Worm (Caenorhabditis elegans) whole organism, L1 larva: ENCODE data around the gene R04D3.2.

Experiments
- C04F5.9 ChIP-seq: sonication (generic microtip); optimal IDR thresholded peaks from 2 replicates; lab custom pipeline; 2016; ENCODE audit warnings: missing genetic modification characterization, missing compliant biosample characterization
- C16A3.4 ChIP-seq: fragments of 150-350 bp; optimal IDR thresholded peaks from 2 replicates; lab custom pipeline; 2014; ENCODE audit warnings: missing biosample characterization, missing genetic modification characterization
- F16B12.6 ChIP-seq: fragments of 150-350 bp; optimal IDR thresholded peaks from 2 replicates; lab custom pipeline; 2014; ENCODE audit warnings: missing biosample characterization, missing genetic modification characterization
- aly-2 ChIP-seq: fragments of 150-350 bp; optimal IDR thresholded peaks from 2 replicates; lab custom pipeline; 2014; ENCODE audit warnings: missing biosample characterization, missing genetic modification characterization
- ama-1 ChIP-seq: fragments of 150-350 bp; optimal IDR thresholded peaks from 2 replicates; lab custom pipeline; 2014
- blmp-1 ChIP-seq: fragments of 150-350 bp; optimal IDR thresholded peaks from 2 replicates; lab custom pipeline; 2014; ENCODE audit warnings: missing biosample characterization, missing genetic modification characterization
- ceh-8 ChIP-seq: fragments of 200-800 bp; sonication (Bioruptor generic); optimal IDR thresholded peaks from 2 replicates; lab custom pipeline; 2018; ENCODE audit warnings: mild to moderate bottlenecking, missing genetic modification characterization, moderate library complexity, missing compliant biosample characterization
- ceh-82 ChIP-seq, 3 experiments: fragments of 150-350 bp in 1 of 3; sonication (generic microtip) in 2 of 3; optimal IDR thresholded peaks; 2 replicates each; lab custom pipeline; 2014 to 2017; ENCODE audit warnings: missing biosample characterization in 3 of 3, missing genetic modification characterization in 3 of 3
- ceh-88 ChIP-seq: fragments of 200-800 bp; sonication (Bioruptor generic); IDR thresholded peaks from 2 replicates; pipeline ENCODE4 v1.3.6; 2022; ENCODE audit warnings: missing genetic modification characterization, missing compliant biosample characterization
- ceh-90 ChIP-seq: sonication (generic microtip); optimal IDR thresholded peaks from 2 replicates; lab custom pipeline; 2016; ENCODE audit warnings: missing genetic modification characterization, missing compliant biosample characterization
- dpl-1 ChIP-seq, 3 experiments: fragments of 150-350 bp in 2 of 3; sonication (generic microtip) in 1 of 3; optimal IDR thresholded peaks; 2 replicates each; lab custom pipeline; 2014 to 2017; ENCODE audit warnings: missing biosample characterization in 3 of 3, missing genetic modification characterization in 3 of 3, missing genetic modification reagents in 3 of 3
- dsc-1 ChIP-seq: sonication (generic microtip); optimal IDR thresholded peaks from 2 replicates; lab custom pipeline; 2016; ENCODE audit warnings: mild to moderate bottlenecking, missing genetic modification characterization, missing compliant biosample characterization
- efl-3 ChIP-seq: fragments of 200-800 bp; sonication (Bioruptor generic); optimal IDR thresholded peaks from 2 replicates; lab custom pipeline; 2018; ENCODE audit warnings: mild to moderate bottlenecking, missing genetic modification characterization, missing compliant biosample characterization
- egl-13 ChIP-seq: sonication (generic microtip); optimal IDR thresholded peaks from 2 replicates; lab custom pipeline; 2016; ENCODE audit warnings: missing genotype, missing genetic modification reagents, missing genetic modification characterization, missing compliant biosample characterization
- egl-27 ChIP-seq, 2 experiments: fragments of 150-350 bp in 1 of 2; sonication (generic microtip); optimal IDR thresholded peaks; 3 replicates each; lab custom pipeline; 2017 to 2018; ENCODE audit warnings: missing biosample characterization in 2 of 2, missing genetic modification characterization in 2 of 2, missing genetic modification reagents in 2 of 2
- fkh-10 ChIP-seq: sonication (generic microtip); optimal IDR thresholded peaks from 2 replicates; lab custom pipeline; 2017; ENCODE audit warnings: missing biosample characterization, missing genetic modification reagents, missing genetic modification characterization
- fkh-4 ChIP-seq: sonication (generic microtip); optimal IDR thresholded peaks from 2 replicates; lab custom pipeline; 2016; ENCODE audit warnings: missing compliant biosample characterization, missing genetic modification characterization, borderline replicate concordance
- hlh-17 ChIP-seq: fragments of 200-800 bp; sonication (Bioruptor generic); optimal IDR thresholded peaks from 2 replicates; lab custom pipeline; 2018; ENCODE audit warnings: missing genetic modification characterization, mild to moderate bottlenecking, missing compliant biosample characterization, moderate library complexity, borderline replicate concordance
- hpl-2 ChIP-seq: fragments of 150-350 bp; optimal IDR thresholded peaks from 2 replicates; lab custom pipeline; 2014; ENCODE audit warnings: missing biosample characterization, missing genetic modification reagents, missing genetic modification characterization
- isw-1 ChIP-seq: fragments of 200-800 bp; sonication (Bioruptor generic); IDR thresholded peaks from 2 replicates; pipeline ENCODE4 v1.3.6; 2022; ENCODE audit warnings: missing genetic modification characterization, missing compliant biosample characterization
- lin-13 ChIP-seq: fragments of 150-350 bp; optimal IDR thresholded peaks from 2 replicates; lab custom pipeline; 2014; ENCODE audit warnings: missing biosample characterization, missing genetic modification reagents, missing genetic modification characterization
- lin-15B ChIP-seq: fragments of 150-350 bp; sonication (generic microtip); optimal IDR thresholded peaks from 3 replicates; lab custom pipeline; 2014; ENCODE audit warnings: missing biosample characterization, missing genetic modification characterization
- lin-35 ChIP-seq, 2 experiments: fragments of 150-350 bp; optimal IDR thresholded peaks; 2 replicates each; lab custom pipeline; 2014; ENCODE audit warnings: missing biosample characterization in 2 of 2, missing genetic modification characterization in 2 of 2, missing genetic modification reagents in 2 of 2
- lin-39 ChIP-seq: fragments of 150-350 bp; optimal IDR thresholded peaks from 2 replicates; lab custom pipeline; 2014; ENCODE audit warnings: missing biosample characterization, missing genetic modification reagents, missing genetic modification characterization
- lir-3 ChIP-seq: sonication (generic microtip); optimal IDR thresholded peaks from 2 replicates; lab custom pipeline; 2016; ENCODE audit warnings: mild to moderate bottlenecking, missing genetic modification characterization, moderate library complexity, missing compliant biosample characterization; ENCODE audit not compliant: poor library complexity
- mab-9 ChIP-seq: fragments of 200-800 bp; sonication (Bioruptor generic); IDR thresholded peaks from 2 replicates; pipeline ENCODE4 v1.3.6; 2022; ENCODE audit warnings: missing genetic modification reagents, missing genetic modification characterization, missing compliant biosample characterization
- mdl-1 ChIP-seq, 2 experiments: fragments of 150-350 bp; optimal IDR thresholded peaks; 2 replicates each; lab custom pipeline; 2014 to 2017; ENCODE audit warnings: missing biosample characterization in 2 of 2, missing genetic modification characterization in 2 of 2, inconsistent platforms in 1 of 2
- nhr-11 ChIP-seq: fragments of 150-350 bp; optimal IDR thresholded peaks from 2 replicates; lab custom pipeline; 2014; ENCODE audit warnings: missing biosample characterization, missing genetic modification characterization
- nhr-12 ChIP-seq: sonication (generic microtip); optimal IDR thresholded peaks from 2 replicates; lab custom pipeline; 2017; ENCODE audit warnings: missing biosample characterization, missing genetic modification characterization
- nhr-19 ChIP-seq: fragments of 200-800 bp; sonication (Bioruptor generic); conservative IDR thresholded peaks from 2 replicates; pipeline ENCODE4 v1.3.6; 2022; ENCODE audit warnings: missing genetic modification characterization, missing compliant biosample characterization
- nhr-20 ChIP-seq: sonication (generic microtip); optimal IDR thresholded peaks from 2 replicates; lab custom pipeline; 2016; ENCODE audit warnings: mild to moderate bottlenecking, missing genetic modification characterization, missing compliant biosample characterization
- nhr-237 ChIP-seq: fragments of 150-350 bp; optimal IDR thresholded peaks from 2 replicates; lab custom pipeline; 2014; ENCODE audit warnings: missing biosample characterization, missing genetic modification characterization
- nhr-28 ChIP-seq: fragments of 150-350 bp; optimal IDR thresholded peaks from 2 replicates; lab custom pipeline; 2014; ENCODE audit warnings: missing biosample characterization, missing genetic modification characterization
- nhr-47 ChIP-seq: sonication (generic microtip); optimal IDR thresholded peaks from 2 replicates; lab custom pipeline; 2016; ENCODE audit warnings: mild to moderate bottlenecking, missing genetic modification characterization, moderate library complexity, missing compliant biosample characterization
- nhr-71 ChIP-seq: sonication (generic microtip); optimal IDR thresholded peaks from 2 replicates; lab custom pipeline; 2016; ENCODE audit warnings: mild to moderate bottlenecking, missing genetic modification characterization, moderate library complexity, missing compliant biosample characterization
- nhr-77 ChIP-seq: fragments of 150-350 bp; optimal IDR thresholded peaks from 2 replicates; lab custom pipeline; 2014; ENCODE audit warnings: missing biosample characterization, missing genetic modification characterization
- nhr-85 ChIP-seq: sonication (generic microtip); peaks from one replicate; lab custom pipeline; 2016; ENCODE audit warnings: missing genetic modification characterization, inconsistent platforms, missing compliant biosample characterization
- nhr-90 ChIP-seq: sonication (generic microtip); optimal IDR thresholded peaks from 2 replicates; lab custom pipeline; 2016; ENCODE audit warnings: mild to moderate bottlenecking, missing genetic modification characterization, missing compliant biosample characterization; ENCODE audit not compliant: poor library complexity
- pax-3 ChIP-seq: fragments of 200-800 bp; sonication (Bioruptor generic); optimal IDR thresholded peaks from 2 replicates; lab custom pipeline; 2018; ENCODE audit warnings: mild to moderate bottlenecking, missing genetic modification characterization, moderate library complexity, missing compliant biosample characterization
- pqm-1 ChIP-seq: sonication (generic microtip); optimal IDR thresholded peaks from 3 replicates; lab custom pipeline; 2017; ENCODE audit warnings: missing biosample characterization, missing genetic modification characterization
- rnt-1 ChIP-seq: sonication (generic microtip); optimal IDR thresholded peaks from 2 replicates; lab custom pipeline; 2016; ENCODE audit warnings: mild to moderate bottlenecking, missing genetic modification characterization, moderate library complexity, missing compliant biosample characterization
- snpc-4 ChIP-seq: fragments of 150-350 bp; optimal IDR thresholded peaks from 2 replicates; lab custom pipeline; 2014; ENCODE audit warnings: missing biosample characterization, missing genetic modification characterization
- snu-23 ChIP-seq: sonication (generic microtip); optimal IDR thresholded peaks from 2 replicates; lab custom pipeline; 2016; ENCODE audit warnings: missing genetic modification characterization, missing compliant biosample characterization
- sox-4 ChIP-seq: sonication (generic microtip); optimal IDR thresholded peaks from 2 replicates; lab custom pipeline; 2016; ENCODE audit warnings: missing genetic modification characterization, missing compliant biosample characterization
- sptf-1 ChIP-seq: fragments of 150-350 bp; optimal IDR thresholded peaks from 2 replicates; lab custom pipeline; 2014; ENCODE audit warnings: missing biosample characterization, missing genetic modification characterization
- swsn-7 ChIP-seq: sonication (generic microtip); optimal IDR thresholded peaks from 2 replicates; lab custom pipeline; 2016; ENCODE audit warnings: missing genetic modification characterization, missing compliant biosample characterization
- tbx-2 ChIP-seq: sonication (generic microtip); optimal IDR thresholded peaks from 2 replicates; lab custom pipeline; 2016; ENCODE audit warnings: missing genetic modification characterization, missing compliant biosample characterization
- tlp-1 ChIP-seq: fragments of 150-350 bp; optimal IDR thresholded peaks from 2 replicates; lab custom pipeline; 2014; ENCODE audit warnings: missing biosample characterization, missing genetic modification characterization
- unc-30 ChIP-seq: sonication (generic microtip); optimal IDR thresholded peaks from 2 replicates; lab custom pipeline; 2017; ENCODE audit warnings: missing biosample characterization, missing genetic modification characterization
- unc-86 ChIP-seq: sonication (generic microtip); optimal IDR thresholded peaks from 2 replicates; lab custom pipeline; 2016; ENCODE audit warnings: missing genetic modification characterization, missing compliant biosample characterization
- unc-98 ChIP-seq: fragments of 200-800 bp; sonication (Bioruptor generic); IDR thresholded peaks from 2 replicates; pipeline ENCODE4 v1.3.6; 2022; ENCODE audit warnings: missing genetic modification characterization, missing compliant biosample characterization
- zip-4 ChIP-seq: fragments of 200-800 bp; sonication (Bioruptor generic); optimal IDR thresholded peaks from 2 replicates; lab custom pipeline; 2018; ENCODE audit warnings: mild to moderate bottlenecking, missing genetic modification characterization, moderate library complexity, missing compliant biosample characterization
- ztf-11 ChIP-seq, 2 experiments: sonication (generic microtip); optimal IDR thresholded peaks; 2 replicates each; lab custom pipeline; 2016 to 2017; ENCODE audit warnings: missing genetic modification characterization in 2 of 2, missing biosample characterization in 1 of 2, missing compliant biosample characterization in 1 of 2

R04D3.2 gene

ce11 chrX:13328868-13329267 lies 42.4 kb upstream of the R04D3.2 start (continued):
- peak; percentile 52 to 60 for TF ChIP-seq egl-27 (tag; optimal IDR thresholded peaks at IDR 0.05; lab: Kevin White, UChicago)
- TF ChIP-seq unc-98 (GFP tag; lab: Robert Waterston, UW) = 0 out of 2 replicates have a peak, but pooled peaks have one; percentile 4
- peak; percentile 74 for TF ChIP-seq swsn-7 (tag; lab: Kevin White, UChicago)
- TF ChIP-seq nhr-237 = peak; percentile 19
- TF ChIP-seq fkh-4 = no peak
- TF ChIP-seq unc-86 (tag; lab: Kevin White, UChicago) = no peak
- TF ChIP-seq pqm-1 = no peak
- peak; percentile 65 to 83 for TF ChIP-seq lin-35 (GFP tag; optimal IDR thresholded peaks at IDR 0.05; lab: Kevin White, UChicago)
- no peak for TF ChIP-seq sox-4
- TF ChIP-seq ztf-11 (tag; optimal IDR thresholded peaks at IDR 0.05; lab: Kevin White, UChicago) = no peak
- no peak for TF ChIP-seq C04F5.9 (tag; lab: Kevin White, UChicago)
- peak; percentile 42 for TF ChIP-seq lir-3 (tag; lab: Kevin White, UChicago)
- no peak for TF ChIP-seq fkh-10 (GFP tag; lab: Kevin White, UChicago)
- TF ChIP-seq aly-2 (tag; lab: Kevin White, UChicago) = no peak
- TF ChIP-seq hpl-2 (GFP tag; lab: Kevin White, UChicago) = no peak
- no peak for TF ChIP-seq ceh-8 (GFP tag; lab: Kevin White, UChicago)
- peak; percentile 50 to 64 (median 59) for TF ChIP-seq dpl-1 (GFP tag; optimal IDR thresholded peaks at IDR 0.05; lab: Kevin White, UChicago)
- peak; percentile 88 for TF ChIP-seq nhr-85
- no peak for TF ChIP-seq sptf-1 (tag; lab: Kevin White, UChicago)
- TF ChIP-seq blmp-1 (tag; lab: Kevin White, UChicago) = peak; percentile 90
- peak; percentile 89 for TF ChIP-seq nhr-19 (GFP tag; lab: Robert Waterston, UW)
- TF ChIP-seq mdl-1 (tag; optimal IDR thresholded peaks at IDR 0.05; lab: Kevin White, UChicago) = peak in 1 of 2 experiments; percentile 94
- no peak for TF ChIP-seq egl-13 (tag; lab: Kevin White, UChicago)
- TF ChIP-seq lin-13 (GFP tag; lab: Kevin White, UChicago) = peak; percentile 78
- no peak for TF ChIP-seq nhr-28 (tag; lab: Kevin White, UChicago)
- no peak for TF ChIP-seq unc-30 (tag; lab: Kevin White, UChicago)
- no peak for TF ChIP-seq hlh-17
- TF ChIP-seq pax-3 (tag; lab: Kevin White, UChicago) = no peak
- TF ChIP-seq nhr-71 (tag; lab: Kevin White, UChicago) = peak; percentile 96
- TF ChIP-seq nhr-90 = peak; percentile 51
- TF ChIP-seq lin-39 (tag; lab: Kevin White, UChicago) = peak; percentile 96
- TF ChIP-seq zip-4 (GFP tag; lab: Kevin White, UChicago) = no peak
- TF ChIP-seq nhr-77 (tag; lab: Kevin White, UChicago) = peak; percentile 65
- TF ChIP-seq tbx-2 (tag; lab: Kevin White, UChicago) = peak; percentile 83
- peak; percentile 75 for TF ChIP-seq nhr-47 (tag; lab: Kevin White, UChicago)
- TF ChIP-seq ceh-88 (GFP tag; lab: Robert Waterston, UW) = no peak
- peak; percentile 14; the same call in 1 of the 2 replicates for TF ChIP-seq isw-1 (GFP tag; lab: Robert Waterston, UW)
- TF ChIP-seq ceh-90 = no peak
- TF ChIP-seq F16B12.6 (tag; lab: Kevin White, UChicago) = no peak
- TF ChIP-seq C16A3.4 (tag; lab: Kevin White, UChicago) = peak; percentile 88
- peak; percentile 36 for TF ChIP-seq dsc-1
- peak; percentile 89 for TF ChIP-seq rnt-1
- TF ChIP-seq ceh-82 (tag; optimal IDR thresholded peaks at IDR 0.05; lab: Kevin White, UChicago) = peak; percentile 32 to 78 (median 52)
- peak; percentile 93 for TF ChIP-seq nhr-20
- no peak for TF ChIP-seq efl-3 (GFP tag; lab: Kevin White, UChicago)
- TF ChIP-seq snpc-4 (tag; lab: Kevin White, UChicago) = peak; percentile 53
- TF ChIP-seq nhr-12 (tag; lab: Kevin White, UChicago) = no peak
- no peak for TF ChIP-seq tlp-1
- TF ChIP-seq lin-15B (tag; lab: Kevin White, UChicago) = peak; percentile 57
- no peak for TF ChIP-seq mab-9 (GFP tag; lab: Robert Waterston, UW)
- TF ChIP-seq nhr-11 (tag; lab: Kevin White, UChicago) = no peak
- no peak for TF ChIP-seq ama-1 (lab: Kevin White, UChicago)
- peak; percentile 94 for TF ChIP-seq snu-23 (GFP tag; lab: Kevin White, UChicago)
